Worm (Caenorhabditis elegans): Measurements from ENCODE around the gene srlf-34.

The srlf-34 gene

ce11 chrII:10303663-10304115 is 8.4 kb upstream of the srlf-34 start, which contains the start of gene vha-9:
Gene vha-9 (minus strand): TSS chrII:10303713.
- TF ChIP-seq pha-4 (tag; optimal IDR thresholded peaks at IDR 0.05): peak; percentile 7
- TF ChIP-seq bed-3 (GFP tag; optimal IDR thresholded peaks at IDR 0.05): peak; percentile 11
- TF ChIP-seq tbx-8 (GFP tag; optimal IDR thresholded peaks at IDR 0.05): no peak
- peak; percentile 3 for TF ChIP-seq nhr-2 (tag; optimal IDR thresholded peaks at IDR 0.05)
- TF ChIP-seq sptf-1 (tag; optimal IDR thresholded peaks at IDR 0.05): peak; percentile 74
- peak; percentile 28 for TF ChIP-seq hlh-1 (tag; optimal IDR thresholded peaks at IDR 0.05)
- TF ChIP-seq lsy-2 (tag; optimal IDR thresholded peaks at IDR 0.05): peak; percentile 57
- no peak for TF ChIP-seq drap-1 (GFP tag; optimal IDR thresholded peaks at IDR 0.05)
- TF ChIP-seq nhr-237 (tag; optimal IDR thresholded peaks at IDR 0.05): no peak
- TF ChIP-seq mep-1 (tag; optimal IDR thresholded peaks at IDR 0.05): peak; percentile 56
- TF ChIP-seq M03D4.4 (tag; optimal IDR thresholded peaks at IDR 0.05): peak; percentile 13
- peak; percentile 91 for TF ChIP-seq ces-1 (GFP tag; optimal IDR thresholded peaks at IDR 0.05)
- no peak for TF ChIP-seq nhr-28 (tag; optimal IDR thresholded peaks at IDR 0.05)

- TF ChIP-seq lin-13 (tag; optimal IDR thresholded peaks at IDR 0.05) (no peak), drap-1 (GFP tag; optimal IDR thresholded peaks at IDR 0.05) (no peak), flh-1 (GFP tag; optimal IDR thresholded peaks at IDR 0.05) (no peak), pha-4 (tag; optimal IDR thresholded peaks at IDR 0.05) (no peak), unc-120 (tag; optimal IDR thresholded peaks at IDR 0.05; ENCODE audit: poor library complexity, severe bottlenecking) (no peak), blmp-1 (tag; optimal IDR thresholded peaks at IDR 0.05) (no peak), nhr-28 (tag; optimal IDR thresholded peaks at IDR 0.05) (no peak), unc-39 (tag; optimal IDR thresholded peaks at IDR 0.05) (no peak), lin-32 (GFP tag; optimal IDR thresholded peaks at IDR 0.05) (no peak), lsy-2 (tag; optimal IDR thresholded peaks at IDR 0.05) (no peak), nhr-12 (tag; optimal IDR thresholded peaks at IDR 0.05) (no peak), snpc-4 (tag; optimal IDR thresholded peaks at IDR 0.05) (no peak), cnd-1 (tag; optimal IDR thresholded peaks at IDR 0.05) (no peak), ztf-11 (tag; optimal IDR thresholded peaks at IDR 0.05) (no peak), mls-2 (tag; optimal IDR thresholded peaks at IDR 0.05) (no peak), tbx-8 (GFP tag; optimal IDR thresholded peaks at IDR 0.05) (no peak), mep-1 (tag; optimal IDR thresholded peaks at IDR 0.05) (no peak), sptf-1 (tag; optimal IDR thresholded peaks at IDR 0.05) (no peak)
Measured at ce11 chrII:10308726-10309125, 3.4 kb upstream of the srlf-34 start, which contains the start of gene gcy-4. Gene gcy-4 (minus strand): TSS chrII:10308826.

ce11 chrII:10309337-10309736 is 2.8 kb upstream of the srlf-34 start, which contains the start of gene ZK970.8:
Gene ZK970.8 (plus strand): TSS chrII:10309637.
- no peak for TF ChIP-seq unc-39 (tag; optimal IDR thresholded peaks at IDR 0.05)
- no peak for TF ChIP-seq ceh-39 (tag; optimal IDR thresholded peaks at IDR 0.05)
- no peak for TF ChIP-seq bed-3 (GFP tag; optimal IDR thresholded peaks at IDR 0.05)
- TF ChIP-seq flh-1 (GFP tag; optimal IDR thresholded peaks at IDR 0.05): no peak
- no peak for TF ChIP-seq elt-3 (tag; optimal IDR thresholded peaks at IDR 0.05)
- no peak for TF ChIP-seq nhr-2 (tag; optimal IDR thresholded peaks at IDR 0.05)
- TF ChIP-seq ces-1 (GFP tag; optimal IDR thresholded peaks at IDR 0.05): no peak
- TF ChIP-seq nhr-237 (tag; optimal IDR thresholded peaks at IDR 0.05): no peak
- no peak for TF ChIP-seq snpc-4 (tag; optimal IDR thresholded peaks at IDR 0.05)
- no peak for TF ChIP-seq drap-1 (GFP tag; optimal IDR thresholded peaks at IDR 0.05)
- no peak for TF ChIP-seq lin-13 (tag; optimal IDR thresholded peaks at IDR 0.05)
- no peak for TF ChIP-seq M03D4.4 (tag; optimal IDR thresholded peaks at IDR 0.05)
- TF ChIP-seq mab-5 (tag; optimal IDR thresholded peaks at IDR 0.05): no peak
- no peak for TF ChIP-seq elt-1 (tag; optimal IDR thresholded peaks at IDR 0.05; ENCODE audit: borderline replicate concordance, insufficient read depth)
- no peak for TF ChIP-seq ham-2 (GFP tag; optimal IDR thresholded peaks at IDR 0.05)
- no peak for TF ChIP-seq lin-32 (GFP tag; optimal IDR thresholded peaks at IDR 0.05)
- no peak for TF ChIP-seq blmp-1 (tag; optimal IDR thresholded peaks at IDR 0.05)
- no peak for TF ChIP-seq ceh-43 (GFP tag; optimal IDR thresholded peaks at IDR 0.05)
- no peak for TF ChIP-seq mls-2 (tag; optimal IDR thresholded peaks at IDR 0.05)

ce11 chrII:10315252-10315651 is 3.2 kb downstream of the srlf-34 start, which contains the start of gene idpp-8:
Gene idpp-8 (plus strand): TSS chrII:10315552.
- TF ChIP-seq sptf-1 (tag; optimal IDR thresholded peaks at IDR 0.05) (no peak), pha-4 (tag; optimal IDR thresholded peaks at IDR 0.05) (no peak), tbx-8 (GFP tag; optimal IDR thresholded peaks at IDR 0.05) (no peak), unc-62 (GFP tag; optimal IDR thresholded peaks at IDR 0.05) (no peak), ceh-39 (tag; optimal IDR thresholded peaks at IDR 0.05) (no peak), mls-2 (tag; optimal IDR thresholded peaks at IDR 0.05) (no peak), ceh-43 (GFP tag; optimal IDR thresholded peaks at IDR 0.05) (no peak), nhr-76 (tag; optimal IDR thresholded peaks at IDR 0.05) (no peak)
